Fruit fly (Drosophila melanogaster) whole organism, prepupa: ENCODE results near the gene Fur2.
A peak's percentile ranks its signal among the peaks of the same experiment; 100 is the strongest.

Experiments
- Blimp-1 ChIP-seq: fragments of 200-800 bp; sonication (Bioruptor generic); optimal IDR thresholded peaks from 3 replicates; lab custom pipeline; 2017; ENCODE audit warnings: missing biosample characterization, missing genetic modification characterization, mild to moderate bottlenecking, moderate library complexity, missing genetic modification reagents
- CG10669 ChIP-seq: fragments of 200-800 bp; sonication (Bioruptor generic); optimal IDR thresholded peaks from 3 replicates; lab custom pipeline; 2018; ENCODE audit warnings: missing biosample characterization, mild to moderate bottlenecking, missing genetic modification characterization, moderate library complexity
- CG11762 ChIP-seq: fragments of 200-800 bp; sonication (Bioruptor generic); optimal IDR thresholded peaks from 3 replicates; lab custom pipeline; 2016; ENCODE audit warnings: missing biosample characterization, missing genetic modification characterization; ENCODE audit not compliant: insufficient read depth
- CG15336 ChIP-seq: fragments of 200-800 bp; sonication (Bioruptor generic); IDR thresholded peaks from 2 replicates; pipeline ENCODE4 v1.3.6; 2022; ENCODE audit warnings: missing biosample characterization, missing genetic modification characterization
- CG1621 ChIP-seq: fragments of 200-800 bp; sonication (Bioruptor generic); optimal IDR thresholded peaks from 3 replicates; lab custom pipeline; 2018; ENCODE audit warnings: missing biosample characterization, mild to moderate bottlenecking, missing genetic modification characterization
- CG16779 ChIP-seq: fragments of 200-800 bp; sonication (Bioruptor generic); optimal IDR thresholded peaks from 3 replicates; lab custom pipeline; 2017; ENCODE audit warnings: missing biosample characterization, mild to moderate bottlenecking, missing genetic modification characterization
- CG3032 ChIP-seq: fragments of 200-800 bp; optimal IDR thresholded peaks from 2 replicates; lab custom pipeline; 2019; ENCODE audit warnings: missing biosample characterization, mild to moderate bottlenecking, missing genetic modification characterization, moderate library complexity
- CG31627 ChIP-seq: fragments of 200-800 bp; sonication (Bioruptor generic); optimal IDR thresholded peaks from 3 replicates; lab custom pipeline; 2016; ENCODE audit warnings: missing biosample characterization, missing genetic modification characterization
- CG34406 ChIP-seq: fragments of 200-800 bp; sonication (Bioruptor generic); optimal IDR thresholded peaks from 3 replicates; lab custom pipeline; 2016; ENCODE audit warnings: missing biosample characterization, missing genetic modification characterization
- CG3919 ChIP-seq: fragments of 200-800 bp; sonication (Bioruptor generic); optimal IDR thresholded peaks from 3 replicates; lab custom pipeline; 2016; ENCODE audit warnings: missing biosample characterization, missing genetic modification characterization
- CG4318 ChIP-seq: fragments of 200-800 bp; sonication (Bioruptor generic); optimal IDR thresholded peaks from 3 replicates; lab custom pipeline; 2017; ENCODE audit warnings: missing biosample characterization, mild to moderate bottlenecking, missing genetic modification characterization
- CG6163 ChIP-seq: fragments of 200-800 bp; sonication (Bioruptor generic); IDR thresholded peaks from 3 replicates; pipeline ENCODE4 v1.3.6; 2022; ENCODE audit warnings: missing biosample characterization, missing genetic modification characterization
- CG6276 ChIP-seq: fragments of 200-800 bp; sonication (Bioruptor generic); optimal IDR thresholded peaks from 2 replicates; lab custom pipeline; 2017; ENCODE audit warnings: missing biosample characterization, mild to moderate bottlenecking, missing genetic modification characterization
- CG6792 ChIP-seq: fragments of 200-800 bp; sonication (Bioruptor generic); optimal IDR thresholded peaks from 3 replicates; lab custom pipeline; 2016; ENCODE audit warnings: missing biosample characterization, missing genetic modification characterization
- CG6808 ChIP-seq: fragments of 200-800 bp; sonication (Bioruptor generic); optimal IDR thresholded peaks from 3 replicates; lab custom pipeline; 2017; ENCODE audit warnings: missing biosample characterization, missing genetic modification characterization, mild to moderate bottlenecking, moderate library complexity, missing genetic modification reagents
- CG6854 ChIP-seq: fragments of 200-800 bp; sonication (Bioruptor generic); optimal IDR thresholded peaks from 2 replicates; lab custom pipeline; 2017; ENCODE audit warnings: missing biosample characterization, mild to moderate bottlenecking, missing genetic modification characterization
- CG7368 ChIP-seq: fragments of 200-800 bp; sonication (Bioruptor generic); optimal IDR thresholded peaks from 3 replicates; lab custom pipeline; 2016; ENCODE audit warnings: missing biosample characterization, missing genetic modification characterization
- CG8319 ChIP-seq: fragments of 200-800 bp; sonication (Bioruptor generic); optimal IDR thresholded peaks from 3 replicates; lab custom pipeline; 2016; ENCODE audit warnings: missing biosample characterization, missing genetic modification characterization
- CG8632 ChIP-seq: fragments of 200-800 bp; sonication (Bioruptor generic); optimal IDR thresholded peaks from 3 replicates; lab custom pipeline; 2016; ENCODE audit warnings: missing biosample characterization, missing genetic modification characterization
- CG9139 ChIP-seq: fragments of 200-800 bp; sonication (Bioruptor generic); optimal IDR thresholded peaks from 3 replicates; lab custom pipeline; 2017; ENCODE audit warnings: missing biosample characterization, mild to moderate bottlenecking, missing genetic modification characterization
- Eip75B ChIP-seq: fragments of 200-800 bp; sonication (Bioruptor generic); optimal IDR thresholded peaks from 3 replicates; lab custom pipeline; 2016; ENCODE audit warnings: missing biosample characterization, missing genetic modification characterization
- Eip78C ChIP-seq: fragments of 200-800 bp; sonication (Bioruptor generic); peaks from one replicate; lab custom pipeline; 2016; ENCODE audit warnings: missing biosample characterization, missing genetic modification characterization
- Eip93F ChIP-seq: fragments of 200-800 bp; sonication (Bioruptor generic); optimal IDR thresholded peaks from 2 replicates; lab custom pipeline; 2016; ENCODE audit warnings: missing biosample characterization, mild to moderate bottlenecking, missing genetic modification characterization
- Ets21C ChIP-seq: fragments of 200-800 bp; sonication (Bioruptor generic); optimal IDR thresholded peaks from 3 replicates; lab custom pipeline; 2016; ENCODE audit warnings: missing biosample characterization, missing genetic modification characterization
- Ets96B ChIP-seq: fragments of 200-800 bp; optimal IDR thresholded peaks from 2 replicates; lab custom pipeline; 2019; ENCODE audit warnings: missing biosample characterization, mild to moderate bottlenecking, missing genetic modification characterization, moderate library complexity
- Hr38 ChIP-seq: sonication (Bioruptor generic); optimal IDR thresholded peaks from 2 replicates; lab custom pipeline; 2016; ENCODE audit warnings: missing biosample characterization, missing genetic modification characterization
- Hr39 ChIP-seq: fragments of 200-800 bp; sonication (Bioruptor generic); optimal IDR thresholded peaks from 2 replicates; lab custom pipeline; 2016; ENCODE audit warnings: missing biosample characterization, missing genetic modification characterization
- Met ChIP-seq: fragments of 200-800 bp; sonication (Bioruptor generic); optimal IDR thresholded peaks from 3 replicates; lab custom pipeline; 2016; ENCODE audit warnings: missing biosample characterization, missing genetic modification characterization
- OdsH ChIP-seq: fragments of 200-800 bp; sonication (Bioruptor generic); optimal IDR thresholded peaks from 3 replicates; lab custom pipeline; 2016; ENCODE audit warnings: missing biosample characterization, missing genetic modification characterization
- Smox ChIP-seq: fragments of 200-800 bp; sonication (Bioruptor generic); optimal IDR thresholded peaks from 3 replicates; lab custom pipeline; 2016; ENCODE audit warnings: missing biosample characterization, missing genetic modification characterization
- Sox102F ChIP-seq: fragments of 200-800 bp; sonication (Bioruptor generic); optimal IDR thresholded peaks from 2 replicates; lab custom pipeline; 2016; ENCODE audit warnings: missing biosample characterization, mild to moderate bottlenecking, missing genetic modification characterization
- Sox14 ChIP-seq: fragments of 200-800 bp; sonication (Bioruptor generic); optimal IDR thresholded peaks from 3 replicates; lab custom pipeline; 2016; ENCODE audit warnings: missing biosample characterization, missing genetic modification characterization
- Sox15 ChIP-seq: fragments of 200-800 bp; sonication (Bioruptor generic); optimal IDR thresholded peaks from 3 replicates; lab custom pipeline; 2016; ENCODE audit warnings: missing biosample characterization, missing genetic modification characterization
- acj6 ChIP-seq: fragments of 200-800 bp; sonication (Bioruptor generic); optimal IDR thresholded peaks from 3 replicates; lab custom pipeline; 2016; ENCODE audit warnings: missing biosample characterization, missing genetic modification characterization
- cyc ChIP-seq: fragments of 200-800 bp; sonication (Bioruptor generic); optimal IDR thresholded peaks from 3 replicates; lab custom pipeline; 2016; ENCODE audit warnings: missing biosample characterization, missing genetic modification characterization
- dsx ChIP-seq: fragments of 200-800 bp; optimal IDR thresholded peaks from 3 replicates; lab custom pipeline; 2019; ENCODE audit warnings: missing biosample characterization, mild to moderate bottlenecking, missing genetic modification characterization, moderate library complexity; ENCODE audit not compliant: poor library complexity, severe bottlenecking
- eg ChIP-seq: fragments of 200-800 bp; sonication (Bioruptor generic); IDR thresholded peaks from 3 replicates; pipeline ENCODE4 v1.3.6; 2022; ENCODE audit warnings: missing biosample characterization, missing genetic modification characterization
- esn ChIP-seq: fragments of 200-800 bp; sonication (Bioruptor generic); optimal IDR thresholded peaks from 2 replicates; lab custom pipeline; 2016; ENCODE audit warnings: missing biosample characterization, mild to moderate bottlenecking, missing genetic modification characterization, moderate library complexity
- fd59A ChIP-seq: fragments of 200-800 bp; sonication (Bioruptor generic); optimal IDR thresholded peaks from 2 replicates; lab custom pipeline; 2017; ENCODE audit warnings: missing biosample characterization, mild to moderate bottlenecking, missing genetic modification characterization, missing genetic modification reagents
- fd85E ChIP-seq: fragments of 200-800 bp; sonication (Bioruptor generic); optimal IDR thresholded peaks from 3 replicates; lab custom pipeline; 2016; ENCODE audit warnings: missing biosample characterization, missing genetic modification characterization
- fkh ChIP-seq: fragments of 200-800 bp; sonication (Bioruptor generic); optimal IDR thresholded peaks from 3 replicates; lab custom pipeline; 2017; ENCODE audit warnings: missing biosample characterization, mild to moderate bottlenecking, missing genetic modification characterization, moderate library complexity
- lz ChIP-seq: fragments of 200-800 bp; sonication (Bioruptor generic); optimal IDR thresholded peaks from 3 replicates; lab custom pipeline; 2016; ENCODE audit warnings: missing biosample characterization, missing genetic modification characterization
- net ChIP-seq: fragments of 200-800 bp; sonication (Bioruptor generic); optimal IDR thresholded peaks from 3 replicates; lab custom pipeline; 2016; ENCODE audit warnings: missing biosample characterization, missing genetic modification characterization
- pdm3 ChIP-seq: fragments of 200-800 bp; sonication (Bioruptor generic); optimal IDR thresholded peaks from 3 replicates; lab custom pipeline; 2016; ENCODE audit warnings: missing biosample characterization, missing genetic modification characterization
- ss ChIP-seq, 2 experiments: fragments of 200-800 bp; sonication (Bioruptor generic); optimal IDR thresholded peaks; 2 replicates in 1 of 2; 3 replicates in 1 of 2; lab custom pipeline; 2017 to 2018; ENCODE audit warnings: mild to moderate bottlenecking in 2 of 2, missing biosample characterization in 2 of 2, missing genetic modification characterization in 2 of 2, moderate library complexity in 1 of 2
- svp ChIP-seq: fragments of 200-800 bp; sonication (Bioruptor generic); peaks from one replicate; lab custom pipeline; 2016; ENCODE audit warnings: missing biosample characterization, missing genetic modification characterization
- topi ChIP-seq: fragments of 200-800 bp; sonication (Bioruptor generic); optimal IDR thresholded peaks from 3 replicates; lab custom pipeline; 2016; ENCODE audit warnings: missing biosample characterization, missing genetic modification characterization
- vri ChIP-seq: fragments of 200-800 bp; sonication (Bioruptor generic); optimal IDR thresholded peaks from 3 replicates; lab custom pipeline; 2016; ENCODE audit warnings: missing biosample characterization, mild to moderate bottlenecking, missing genetic modification characterization

The Fur2 gene

dm6 chrX:16422466-16423124 is 49.7 kb downstream of the Fur2 start, which contains the start of gene hang:
TSS of gene hang (plus strand) at chrX:16422831.
- TF ChIP-seq ss (GFP tag; optimal IDR thresholded peaks at IDR 0.05; lab: Kevin White, UChicago): peak; percentile 60 to 62
- TF ChIP-seq CG16779 (tag; lab: Kevin White, UChicago): peak; percentile 60
- TF ChIP-seq Eip75B (GFP tag; lab: Kevin White, UChicago): peak; percentile 27
- TF ChIP-seq cyc: peak; percentile 12
- peak; percentile 40 for TF ChIP-seq net (GFP tag; lab: Kevin White, UChicago)
- peak; percentile 25 for TF ChIP-seq lz (GFP tag; lab: Kevin White, UChicago)
- TF ChIP-seq Sox14 (GFP tag; lab: Kevin White, UChicago): peak; percentile 55
- TF ChIP-seq CG15336 (GFP tag; lab: Robert Waterston, UW): 0 out of 2 replicates have a peak, but pooled peaks have one; percentile 18
- no peak for TF ChIP-seq CG7368 (GFP tag; lab: Kevin White, UChicago)
- peak; percentile 12 for TF ChIP-seq Ets96B (tag; lab: Kevin White, UChicago)
- TF ChIP-seq CG3032 (tag; lab: Kevin White, UChicago): no peak
- peak; percentile 6 for TF ChIP-seq acj6
- TF ChIP-seq CG6792: no peak
- TF ChIP-seq CG6163 (GFP tag; lab: Robert Waterston, UW): peak; percentile 12; the same call in 1 of the 3 replicates
- peak; percentile 87 for TF ChIP-seq Eip78C (GFP tag; lab: Kevin White, UChicago)
- TF ChIP-seq CG9139 (GFP tag; lab: Kevin White, UChicago): peak; percentile 28
- no peak for TF ChIP-seq fd59A (GFP tag; lab: Kevin White, UChicago)
- TF ChIP-seq CG6854: peak; percentile 64
- peak; percentile 27 for TF ChIP-seq topi
- TF ChIP-seq pdm3 (GFP tag; lab: Kevin White, UChicago): peak; percentile 16
- TF ChIP-seq CG8319: no peak
- peak; percentile 18 for TF ChIP-seq CG31627 (GFP tag; lab: Kevin White, UChicago)
- TF ChIP-seq dsx (GFP tag; lab: Kevin White, UChicago): peak; percentile 54
- TF ChIP-seq CG34406: no peak
- peak; percentile 46 for TF ChIP-seq CG6276
- TF ChIP-seq svp (GFP tag; lab: Kevin White, UChicago): peak; percentile 76
- no peak for TF ChIP-seq Hr38 (GFP tag; lab: Kevin White, UChicago)
- no peak for TF ChIP-seq Met (GFP tag; lab: Kevin White, UChicago)
- peak; percentile 70 for TF ChIP-seq eg (GFP tag; lab: Robert Waterston, UW)
- TF ChIP-seq CG10669 (GFP tag; lab: Kevin White, UChicago): peak; percentile 4
- peak; percentile 66 for TF ChIP-seq CG3919 (GFP tag; lab: Kevin White, UChicago)
- TF ChIP-seq CG1621 (tag; lab: Kevin White, UChicago): peak; percentile 89
- TF ChIP-seq Blimp-1: peak; percentile 58
- no peak for TF ChIP-seq CG4318 (GFP tag; lab: Kevin White, UChicago)
- peak; percentile 48 for TF ChIP-seq vri
- no peak for TF ChIP-seq Ets21C (GFP tag; lab: Kevin White, UChicago)
- no peak for TF ChIP-seq fkh (GFP tag; lab: Kevin White, UChicago)
- TF ChIP-seq Smox (GFP tag; lab: Kevin White, UChicago): peak; percentile 5
- no peak for TF ChIP-seq CG8632 (GFP tag; lab: Kevin White, UChicago)
- TF ChIP-seq CG11762: no peak
- peak; percentile 38 for TF ChIP-seq Sox102F (GFP tag; lab: Kevin White, UChicago)
- TF ChIP-seq CG6808 (GFP tag; lab: Kevin White, UChicago): peak; percentile 29
- TF ChIP-seq OdsH (GFP tag; lab: Kevin White, UChicago): peak; percentile 7
- no peak for TF ChIP-seq Eip93F
- peak; percentile 0 for TF ChIP-seq Hr39 (GFP tag; lab: Kevin White, UChicago)
- TF ChIP-seq Sox15: no peak
- peak; percentile 61 for TF ChIP-seq esn (GFP tag; lab: Kevin White, UChicago)
- peak; percentile 46 for TF ChIP-seq fd85E (GFP tag; lab: Kevin White, UChicago)
